Worm (Caenorhabditis elegans): ENCODE data around the gene K08A2.2.

ce11 chrII:3028264-3028663 lies 36.9 kb downstream of the K08A2.2 start:
- TF ChIP-seq ceh-36 (tag; optimal IDR thresholded peaks at IDR 0.05) (no peak), tra-4 (tag; optimal IDR thresholded peaks at IDR 0.05) (no peak), tbx-11 (GFP tag; IDR thresholded peaks at IDR 0.05) (no peak), hmbx-1 (tag; optimal IDR thresholded peaks at IDR 0.05) (no peak), B0310.2 (tag; optimal IDR thresholded peaks at IDR 0.05) (no peak)

Data from whole organism, early embryonic.